Worm (Caenorhabditis elegans) whole organism, late embryonic: ENCODE results near the gene R04B5.1.

Experiments
- ama-1 ChIP-seq: fragments of 150-350 bp; optimal IDR thresholded peaks from 2 replicates; lab custom pipeline; 2014
- ceh-18 ChIP-seq: sonication (generic microtip); optimal IDR thresholded peaks from 2 replicates; lab custom pipeline; 2016; ENCODE audit warnings: missing genetic modification characterization, missing compliant biosample characterization
- ceh-48 ChIP-seq: sonication (generic microtip); optimal IDR thresholded peaks from 2 replicates; lab custom pipeline; 2016; ENCODE audit warnings: missing genetic modification characterization, inconsistent platforms, missing compliant biosample characterization
- ceh-9 ChIP-seq: sonication (generic microtip); optimal IDR thresholded peaks from 2 replicates; lab custom pipeline; 2016; ENCODE audit warnings: mild to moderate bottlenecking, missing genetic modification characterization, inconsistent platforms, missing compliant biosample characterization
- dmd-4 ChIP-seq: sonication (generic microtip); optimal IDR thresholded peaks from 2 replicates; lab custom pipeline; 2016; ENCODE audit warnings: borderline replicate concordance, missing genetic modification characterization, missing compliant biosample characterization
- hlh-15 ChIP-seq: sonication (generic microtip); optimal IDR thresholded peaks from 2 replicates; lab custom pipeline; 2016; ENCODE audit warnings: missing genetic modification characterization, missing compliant biosample characterization
- nfya-1 ChIP-seq: sonication (generic microtip); optimal IDR thresholded peaks from 2 replicates; lab custom pipeline; 2017; ENCODE audit warnings: missing genetic modification characterization, mild to moderate bottlenecking, missing compliant biosample characterization, antibody characterized with exemption, moderate library complexity
- nhr-11 ChIP-seq: fragments of 150-350 bp; optimal IDR thresholded peaks from 2 replicates; lab custom pipeline; 2014; ENCODE audit warnings: missing biosample characterization, missing genetic modification characterization
- odd-2 ChIP-seq: sonication (generic microtip); optimal IDR thresholded peaks from 2 replicates; lab custom pipeline; 2017; ENCODE audit warnings: antibody characterized with exemption, mild to moderate bottlenecking, missing genetic modification characterization, missing compliant biosample characterization
- unc-42 ChIP-seq: sonication (generic microtip); optimal IDR thresholded peaks from 2 replicates; lab custom pipeline; 2016; ENCODE audit warnings: missing genotype, missing genetic modification characterization, missing compliant biosample characterization

- TF ChIP-seq dmd-4 (no peak), nhr-11 (tag; lab: Kevin White, UChicago) (no peak), hlh-15 (tag; lab: Kevin White, UChicago) (no peak), ceh-48 (no peak), ceh-18 (tag; lab: Kevin White, UChicago) (no peak), ama-1 (no peak), nfya-1 (tag; lab: Kevin White, UChicago) (no peak), ceh-9 (tag; lab: Kevin White, UChicago) (no peak), unc-42 (no peak), odd-2 (tag; lab: Kevin White, UChicago) (no peak)
Observed at ce11 chrV:10047189-10047588, 31.0 kb downstream of the R04B5.1 start.
